Worm (Caenorhabditis elegans): ENCODE data around the gene vkmt-1.

The vkmt-1 gene

ce11 chrIV:12290744-12291143, 12.2 kb downstream of the vkmt-1 start, which contains the start of gene C42C1.8:
Gene C42C1.8 (plus strand): TSS chrIV:12291044.
- TF ChIP-seq snpc-1.2 (GFP tag; IDR thresholded peaks at IDR 0.05): no peak
- TF ChIP-seq tag-97 (GFP tag; IDR thresholded peaks at IDR 0.05): no peak
- no peak for TF ChIP-seq nhr-41 (GFP tag; IDR thresholded peaks at IDR 0.05)
- no peak for TF ChIP-seq Y5F2A.4 (GFP tag; optimal IDR thresholded peaks at IDR 0.05)
- TF ChIP-seq mdt-29 (GFP tag; IDR thresholded peaks at IDR 0.05): no peak
- TF ChIP-seq aha-1 (tag): no peak
- TF ChIP-seq Y48G9A.11 (GFP tag; IDR thresholded peaks at IDR 0.05): no peak
- no peak for TF ChIP-seq fos-1 (tag; optimal IDR thresholded peaks at IDR 0.05)

- peak; percentile 89 for TF ChIP-seq set-16 (GFP tag; IDR thresholded peaks at IDR 0.05)
- TF ChIP-seq lin-38 (GFP tag; IDR thresholded peaks at IDR 0.05): peak; percentile 23; the same call in 1 of the 2 replicates
- peak; percentile 46; the same call in 1 of the 2 replicates for TF ChIP-seq egl-43 (GFP tag; IDR thresholded peaks at IDR 0.05)
Measured at ce11 chrIV:12294770-12295169, 16.2 kb downstream of the vkmt-1 start.

DNA sequence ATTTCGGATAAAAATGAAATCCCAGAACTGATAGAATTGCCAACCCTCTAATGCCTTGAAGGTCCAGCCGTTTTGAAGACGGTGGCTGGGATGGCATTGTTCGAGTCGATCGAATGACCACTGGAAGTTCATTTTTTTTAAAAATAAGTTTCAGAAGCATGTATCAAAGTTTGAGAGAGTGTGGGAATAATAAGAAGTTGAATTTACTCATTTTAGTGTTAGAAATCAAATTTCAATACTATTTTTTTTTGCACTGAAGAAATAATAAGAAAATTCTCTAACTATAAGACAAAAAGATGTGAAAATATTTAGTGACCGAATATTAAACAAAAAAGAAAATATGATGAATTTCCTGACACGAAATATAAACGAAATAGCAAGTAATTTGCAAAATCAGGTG, 22.6 kb downstream of the vkmt-1 start, which contains the start of gene oac-59:
oac-59 (minus strand) TSS at position 101 of the 400 bp plus-strand sequence.
- TF ChIP-seq aha-1 (tag): peak; percentile 4
- no peak for TF ChIP-seq pha-4 (GFP tag; IDR thresholded peaks at IDR 0.05)
- no peak for TF ChIP-seq pha-4 (tag; optimal IDR thresholded peaks at IDR 0.05)

DNA sequence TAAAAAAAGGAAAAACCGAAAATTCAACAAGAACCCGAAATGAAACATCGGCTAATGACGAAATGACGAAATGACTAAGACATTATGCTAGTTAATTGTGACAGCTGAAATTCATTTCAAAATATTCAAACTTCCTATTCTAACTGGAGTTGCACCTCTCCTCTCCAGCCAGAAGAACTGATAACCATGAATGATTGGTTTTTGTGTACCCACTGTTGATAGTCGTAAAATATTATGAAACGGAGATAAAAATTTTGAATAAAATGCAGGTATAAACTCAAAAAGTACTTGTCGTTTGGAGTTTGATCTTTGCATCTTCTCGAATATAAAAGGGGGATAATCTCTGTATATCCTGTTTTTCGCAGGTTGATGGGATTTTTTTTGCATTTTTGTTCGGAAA, 24.4 kb downstream of the vkmt-1 start:
- no peak for TF ChIP-seq aly-2 (tag; optimal IDR thresholded peaks at IDR 0.05)
- no peak for TF ChIP-seq zip-2 (tag; optimal IDR thresholded peaks at IDR 0.05)
- no peak for TF ChIP-seq daf-16 (GFP tag; optimal IDR thresholded peaks at IDR 0.05)
- peak; percentile 48 for TF ChIP-seq daf-16 (tag; optimal IDR thresholded peaks at IDR 0.05)
- peak; percentile 66 for TF ChIP-seq php-3 (GFP tag; IDR thresholded peaks at IDR 0.05)
- no peak for TF ChIP-seq Y5F2A.4 (GFP tag; optimal IDR thresholded peaks at IDR 0.05)
- no peak for TF ChIP-seq hif-1 (tag; optimal IDR thresholded peaks at IDR 0.05)
- TF ChIP-seq ZK546.5 (tag; optimal IDR thresholded peaks at IDR 0.05): no peak
- no peak for TF ChIP-seq zfp-3 (GFP tag; conservative IDR thresholded peaks at IDR 0.05)
- no peak for TF ChIP-seq unc-130 (GFP tag; optimal IDR thresholded peaks at IDR 0.05)
- no peak for TF ChIP-seq egl-27 (tag; optimal IDR thresholded peaks at IDR 0.05)
- no peak for TF ChIP-seq nhr-111 (GFP tag; optimal IDR thresholded peaks at IDR 0.05)
- TF ChIP-seq lin-39 (tag; optimal IDR thresholded peaks at IDR 0.05): no peak
- TF ChIP-seq dve-1 (tag; optimal IDR thresholded peaks at IDR 0.05; ENCODE audit: insufficient read depth): peak; percentile 54
- no peak for TF ChIP-seq lin-15B (tag; optimal IDR thresholded peaks at IDR 0.05)
- TF ChIP-seq sdz-12 (GFP tag; optimal IDR thresholded peaks at IDR 0.05): no peak
- no peak for TF ChIP-seq ceh-82 (tag; optimal IDR thresholded peaks at IDR 0.05)
- TF ChIP-seq pqm-1 (tag; optimal IDR thresholded peaks at IDR 0.05): peak; percentile 89
- TF ChIP-seq daf-12 (tag; optimal IDR thresholded peaks at IDR 0.05): no peak
- no peak for TF ChIP-seq ZK337.2 (GFP tag; IDR thresholded peaks at IDR 0.05)
- peak; percentile 20 for TF ChIP-seq hlh-11 (tag; optimal IDR thresholded peaks at IDR 0.05)
- TF ChIP-seq ceh-32 (tag; optimal IDR thresholded peaks at IDR 0.05; ENCODE audit: poor library complexity): no peak
- no peak for TF ChIP-seq nhr-10 (tag; optimal IDR thresholded peaks at IDR 0.05)
- TF ChIP-seq dmd-8 (GFP tag; IDR thresholded peaks at IDR 0.05): no peak
- TF ChIP-seq T20F7.1 (GFP tag; optimal IDR thresholded peaks at IDR 0.05): no peak
- TF ChIP-seq ama-1 (optimal IDR thresholded peaks at IDR 0.05): no peak
- no peak for TF ChIP-seq nhr-25 (tag; optimal IDR thresholded peaks at IDR 0.05; ENCODE audit: borderline replicate concordance, insufficient read depth)
- TF ChIP-seq cey-2 (tag; optimal IDR thresholded peaks at IDR 0.05; ENCODE audit: borderline replicate concordance, insufficient read depth): no peak
- no peak for TF ChIP-seq attf-4 (tag; optimal IDR thresholded peaks at IDR 0.05)
- TF ChIP-seq lir-3 (tag; optimal IDR thresholded peaks at IDR 0.05): no peak
- no peak for TF ChIP-seq ztf-7 (tag; optimal IDR thresholded peaks at IDR 0.05)
- no peak for TF ChIP-seq lsy-2 (tag; optimal IDR thresholded peaks at IDR 0.05)
- TF ChIP-seq nhr-41 (GFP tag; IDR thresholded peaks at IDR 0.05): no peak
- no peak for TF ChIP-seq hlh-30 (tag; optimal IDR thresholded peaks at IDR 0.05; ENCODE audit: insufficient read depth)
- TF ChIP-seq mdl-1 (tag; optimal IDR thresholded peaks at IDR 0.05): no peak

All from whole organism, L4 larva.